Worm (Caenorhabditis elegans) whole organism, L3 larva: ENCODE measurements around the gene ZC443.1.
A peak's percentile ranks its signal among the peaks of the same experiment; 100 is the strongest.

ENCODE experiments used
- R02D3.7 ChIP-seq: fragments of 150-350 bp; optimal IDR thresholded peaks from 2 replicates; lab custom pipeline; 2014; ENCODE audit warnings: missing biosample characterization, missing genetic modification characterization
- ZK546.5 ChIP-seq: sonication (generic microtip); optimal IDR thresholded peaks from 2 replicates; lab custom pipeline; 2017; ENCODE audit warnings: missing biosample characterization, missing genetic modification characterization
- aly-2 ChIP-seq: fragments of 150-350 bp; optimal IDR thresholded peaks from 2 replicates; lab custom pipeline; 2014; ENCODE audit warnings: missing biosample characterization, missing genetic modification characterization
- ceh-16 ChIP-seq: sonication (generic microtip); optimal IDR thresholded peaks from 2 replicates; lab custom pipeline; 2017; ENCODE audit warnings: missing biosample characterization, missing genetic modification characterization
- ceh-28 ChIP-seq: fragments of 150-350 bp; optimal IDR thresholded peaks from 2 replicates; lab custom pipeline; 2014; ENCODE audit warnings: missing biosample characterization, missing genetic modification reagents, missing genetic modification characterization
- ceh-82 ChIP-seq: fragments of 150-350 bp; optimal IDR thresholded peaks from 2 replicates; lab custom pipeline; 2014; ENCODE audit warnings: missing biosample characterization, missing genetic modification characterization
- ceh-9 ChIP-seq: sonication (generic microtip); optimal IDR thresholded peaks from 2 replicates; lab custom pipeline; 2018; ENCODE audit warnings: missing biosample characterization, missing genetic modification characterization
- daf-12 ChIP-seq: fragments of 150-350 bp; optimal IDR thresholded peaks from 2 replicates; lab custom pipeline; 2014; ENCODE audit warnings: missing biosample characterization, missing genetic modification reagents, missing genetic modification characterization
- egl-27 ChIP-seq: sonication (generic microtip); optimal IDR thresholded peaks from 4 replicates; lab custom pipeline; 2017; ENCODE audit warnings: missing biosample characterization, missing genetic modification reagents, missing genetic modification characterization
- elt-1 ChIP-seq: fragments of 150-350 bp; optimal IDR thresholded peaks from 2 replicates; lab custom pipeline; 2014; ENCODE audit warnings: missing biosample characterization, missing genetic modification characterization
- elt-2 ChIP-seq: sonication (generic microtip); optimal IDR thresholded peaks from 2 replicates; lab custom pipeline; 2016; ENCODE audit warnings: missing genetic modification reagents, mild to moderate bottlenecking, missing genetic modification characterization, missing compliant biosample characterization
- elt-3 ChIP-seq, 3 experiments: fragments of 150-350 bp in 1 of 3; sonication (generic microtip) in 2 of 3; optimal IDR thresholded peaks; 2 replicates in 2 of 3; 4 replicates in 1 of 3; lab custom pipeline; 2014 to 2017; ENCODE audit warnings: missing biosample characterization in 3 of 3, missing genetic modification characterization in 3 of 3
- fkh-2 ChIP-seq: fragments of 150-350 bp; optimal IDR thresholded peaks from 2 replicates; lab custom pipeline; 2014; ENCODE audit warnings: missing biosample characterization, missing genetic modification reagents, missing genetic modification characterization
- hmg-11 ChIP-seq: sonication (generic microtip); optimal IDR thresholded peaks from 2 replicates; lab custom pipeline; 2016; ENCODE audit warnings: missing genetic modification characterization, missing compliant biosample characterization
- lin-15B ChIP-seq: fragments of 150-350 bp; optimal IDR thresholded peaks from 2 replicates; lab custom pipeline; 2014; ENCODE audit warnings: missing biosample characterization, missing genetic modification characterization
- lin-39 ChIP-seq: fragments of 150-350 bp; optimal IDR thresholded peaks from 2 replicates; lab custom pipeline; 2018; ENCODE audit warnings: missing biosample characterization, missing genetic modification reagents, missing genetic modification characterization
- mdl-1 ChIP-seq: fragments of 150-350 bp; optimal IDR thresholded peaks from 2 replicates; lab custom pipeline; 2014; ENCODE audit warnings: missing biosample characterization, missing genetic modification characterization
- nfya-1 ChIP-seq: sonication (generic microtip); optimal IDR thresholded peaks from 2 replicates; lab custom pipeline; 2017; ENCODE audit warnings: missing genetic modification characterization, mild to moderate bottlenecking, missing compliant biosample characterization, antibody characterized with exemption, moderate library complexity; ENCODE audit not compliant: insufficient read depth
- nhr-11 ChIP-seq: fragments of 150-350 bp; optimal IDR thresholded peaks from 2 replicates; lab custom pipeline; 2014; ENCODE audit warnings: missing biosample characterization, missing genetic modification characterization
- nhr-12 ChIP-seq: fragments of 150-350 bp; optimal IDR thresholded peaks from 2 replicates; lab custom pipeline; 2014; ENCODE audit warnings: missing biosample characterization, missing genetic modification characterization
- nhr-23 ChIP-seq: fragments of 150-350 bp; optimal IDR thresholded peaks from 2 replicates; lab custom pipeline; 2014; ENCODE audit warnings: missing biosample characterization, missing genetic modification reagents, missing genetic modification characterization
- nhr-237 ChIP-seq: fragments of 150-350 bp; optimal IDR thresholded peaks from 2 replicates; lab custom pipeline; 2014; ENCODE audit warnings: missing biosample characterization, missing genetic modification characterization
- nhr-43 ChIP-seq: sonication (generic microtip); optimal IDR thresholded peaks from 2 replicates; lab custom pipeline; 2016; ENCODE audit warnings: mild to moderate bottlenecking, missing genetic modification characterization, missing compliant biosample characterization; ENCODE audit not compliant: poor library complexity, severe bottlenecking
- nhr-67 ChIP-seq: fragments of 150-350 bp; optimal IDR thresholded peaks from 2 replicates; lab custom pipeline; 2014; ENCODE audit warnings: missing biosample characterization, missing genetic modification characterization
- nhr-76 ChIP-seq: fragments of 150-350 bp; sonication (generic microtip); optimal IDR thresholded peaks from 5 replicates; lab custom pipeline; 2014; ENCODE audit warnings: missing biosample characterization, missing genetic modification characterization
- nhr-77 ChIP-seq: fragments of 150-350 bp; optimal IDR thresholded peaks from 2 replicates; lab custom pipeline; 2014; ENCODE audit warnings: missing biosample characterization, missing genetic modification characterization
- pha-4 ChIP-seq: fragments of 150-350 bp; optimal IDR thresholded peaks from 2 replicates; lab custom pipeline; 2014; ENCODE audit warnings: missing biosample characterization, missing genetic modification reagents, missing genetic modification characterization
- pqm-1 ChIP-seq: fragments of 150-350 bp; optimal IDR thresholded peaks from 2 replicates; lab custom pipeline; 2017; ENCODE audit warnings: missing biosample characterization, missing genetic modification characterization, inconsistent platforms
- skn-1 ChIP-seq: fragments of 150-350 bp; optimal IDR thresholded peaks from 2 replicates; lab custom pipeline; 2014; ENCODE audit warnings: missing biosample characterization, missing genetic modification characterization
- tbx-2 ChIP-seq: sonication (generic microtip); optimal IDR thresholded peaks from 2 replicates; lab custom pipeline; 2016; ENCODE audit warnings: mild to moderate bottlenecking, missing genetic modification characterization, missing compliant biosample characterization
- unc-62 ChIP-seq: fragments of 150-350 bp; sonication (generic microtip); optimal IDR thresholded peaks from 4 replicates; lab custom pipeline; 2014; ENCODE audit warnings: missing biosample characterization, missing genetic modification reagents, missing genetic modification characterization
- zag-1 ChIP-seq: fragments of 150-350 bp; optimal IDR thresholded peaks from 2 replicates; lab custom pipeline; 2014; ENCODE audit warnings: missing biosample characterization, missing genetic modification characterization
- ztf-4 ChIP-seq: fragments of 150-350 bp; optimal IDR thresholded peaks from 2 replicates; lab custom pipeline; 2014; ENCODE audit warnings: missing biosample characterization, missing genetic modification characterization

Gene ZC443.1

DNA sequence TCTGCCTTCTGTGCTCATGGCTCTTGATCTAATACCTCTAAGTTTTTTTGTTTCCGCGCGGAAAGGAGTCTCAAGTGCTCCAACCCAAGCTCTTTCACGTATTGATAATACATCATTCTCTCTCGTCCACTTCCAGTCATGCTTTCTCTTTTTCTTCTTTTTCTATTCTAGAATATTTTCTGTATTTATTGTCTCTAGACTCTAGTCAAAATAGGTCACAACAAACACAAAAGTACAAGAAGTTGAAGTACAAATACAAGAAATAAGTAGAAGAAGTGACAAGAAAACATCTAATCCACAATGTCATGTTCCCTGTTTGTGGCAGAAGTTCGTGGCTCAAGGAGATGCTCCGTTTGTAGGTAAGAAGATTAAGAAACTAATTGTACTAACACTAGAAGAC lies 36.7 kb downstream of the ZC443.1 start, which contains the start of gene ZC455.1:
TSS of gene ZC455.1 (plus strand) at position 301 of the 400 bp plus-strand sequence.
- TF ChIP-seq nhr-76 (tag; lab: Kevin White, UChicago) (no peak), skn-1 (tag; lab: Kevin White, UChicago) (no peak), lin-15B (tag; lab: Kevin White, UChicago) (no peak)

- TF ChIP-seq ceh-16 (tag; lab: Kevin White, UChicago) (no peak), unc-62 (GFP tag; lab: Kevin White, UChicago) (no peak), nhr-12 (tag; lab: Kevin White, UChicago) (no peak), zag-1 (no peak), ztf-4 (tag; lab: Kevin White, UChicago) (no peak), nhr-77 (tag; lab: Kevin White, UChicago) (no peak), nhr-23 (tag; lab: Kevin White, UChicago) (no peak)
Measured at ce11 chrV:12768946-12769345, 40.9 kb downstream of the ZC443.1 start, which contains the start of gene srt-43. srt-43 (plus strand) TSS chrV:12769246.

ce11 chrV:12763291-12763995 lies 46.4 kb downstream of the ZC443.1 start, which contains the start of the genes abcf-1 and scc-3:
abcf-1 (minus strand) TSS chrV:12763375.
scc-3 (plus strand) TSS chrV:12763945.
- no peak for TF ChIP-seq nhr-237 (tag; lab: Kevin White, UChicago)
- no peak for TF ChIP-seq hmg-11 (tag; lab: Kevin White, UChicago)
- TF ChIP-seq daf-12: no peak
- no peak for TF ChIP-seq elt-1 (tag; lab: Kevin White, UChicago)
- TF ChIP-seq nfya-1 (tag; lab: Kevin White, UChicago): peak; percentile 78
- TF ChIP-seq lin-15B (tag; lab: Kevin White, UChicago): peak; percentile 22
- no peak for TF ChIP-seq nhr-77 (tag; lab: Kevin White, UChicago)
- TF ChIP-seq zag-1: no peak
- TF ChIP-seq nhr-67 (tag; lab: Kevin White, UChicago): no peak
- TF ChIP-seq pha-4 (tag; lab: Kevin White, UChicago): peak; percentile 80
- TF ChIP-seq pqm-1: peak; percentile 2
- no peak for TF ChIP-seq nhr-12 (tag; lab: Kevin White, UChicago)
- no peak for TF ChIP-seq ceh-82
- TF ChIP-seq nhr-43 (tag; lab: Kevin White, UChicago): no peak
- no peak for TF ChIP-seq R02D3.7 (tag; lab: Kevin White, UChicago)
- TF ChIP-seq skn-1 (tag; lab: Kevin White, UChicago): no peak
- TF ChIP-seq nhr-11 (tag; lab: Kevin White, UChicago): no peak

DNA sequence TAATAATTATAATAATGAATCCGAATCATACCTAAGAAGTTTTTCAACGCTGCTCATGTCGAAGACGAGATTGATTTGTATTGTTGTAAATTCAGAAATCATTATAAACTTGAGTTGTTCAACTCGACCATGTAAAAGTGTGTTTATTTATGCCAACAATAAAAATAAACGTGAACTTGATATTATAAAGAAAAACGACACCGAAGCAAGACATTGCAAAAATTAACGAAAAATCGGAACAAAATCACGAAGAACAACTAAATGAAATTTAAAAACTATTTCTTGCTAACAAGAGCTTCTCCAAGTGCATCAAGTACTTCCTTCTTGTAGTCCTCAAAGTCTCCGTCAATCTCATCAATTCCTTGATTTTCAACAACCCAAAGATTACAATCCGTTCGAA lies 49.0 kb downstream of the ZC443.1 start, which contains the start of gene F18E2.15:
TSS of gene F18E2.15 (minus strand) at position 101 of the 400 bp plus-strand sequence.
- TF ChIP-seq mdl-1 (tag; lab: Kevin White, UChicago): no peak
- no peak for TF ChIP-seq elt-2
- TF ChIP-seq R02D3.7 (tag; lab: Kevin White, UChicago): no peak
- TF ChIP-seq egl-27 (tag; lab: Kevin White, UChicago): no peak
- no peak for TF ChIP-seq nhr-77 (tag; lab: Kevin White, UChicago)
- no peak for TF ChIP-seq nhr-23 (tag; lab: Kevin White, UChicago)
- no peak for TF ChIP-seq elt-3 (tag; optimal IDR thresholded peaks at IDR 0.05; lab: Kevin White, UChicago)
- no peak for TF ChIP-seq tbx-2
- no peak for TF ChIP-seq zag-1
- TF ChIP-seq fkh-2: no peak
- TF ChIP-seq hmg-11 (tag; lab: Kevin White, UChicago): no peak
- TF ChIP-seq lin-39: no peak

- TF ChIP-seq ceh-16 (tag; lab: Kevin White, UChicago) (no peak), mdl-1 (tag; lab: Kevin White, UChicago) (no peak), ZK546.5 (tag; lab: Kevin White, UChicago) (no peak), tbx-2 (no peak), zag-1 (no peak), nhr-11 (tag; lab: Kevin White, UChicago) (no peak), egl-27 (tag; lab: Kevin White, UChicago) (no peak), nhr-67 (tag; lab: Kevin White, UChicago) (no peak), ceh-28 (tag; lab: Kevin White, UChicago) (no peak), aly-2 (tag; lab: Kevin White, UChicago) (no peak), nhr-43 (tag; lab: Kevin White, UChicago) (no peak), ceh-9 (tag; lab: Kevin White, UChicago) (no peak)
Measured at ce11 chrV:12759660-12760059, 50.2 kb downstream of the ZC443.1 start, which contains the start of gene papl-1. papl-1 (minus strand) TSS chrV:12759760.
